Worm (Caenorhabditis elegans) whole organism, L3 larva: Measurements from ENCODE around the gene T01H3.5.

Source experiments
- R02D3.7 ChIP-seq: fragments of 150-350 bp; optimal IDR thresholded peaks from 2 replicates; lab custom pipeline; 2014; ENCODE audit warnings: missing biosample characterization, missing genetic modification characterization
- ZK546.5 ChIP-seq: sonication (generic microtip); optimal IDR thresholded peaks from 2 replicates; lab custom pipeline; 2017; ENCODE audit warnings: missing biosample characterization, missing genetic modification characterization
- ama-1 ChIP-seq: fragments of 150-350 bp; optimal IDR thresholded peaks from 2 replicates; lab custom pipeline; 2018
- ceh-16 ChIP-seq: sonication (generic microtip); optimal IDR thresholded peaks from 2 replicates; lab custom pipeline; 2017; ENCODE audit warnings: missing biosample characterization, missing genetic modification characterization
- ceh-82 ChIP-seq: fragments of 150-350 bp; optimal IDR thresholded peaks from 2 replicates; lab custom pipeline; 2014; ENCODE audit warnings: missing biosample characterization, missing genetic modification characterization
- elt-2 ChIP-seq: sonication (generic microtip); optimal IDR thresholded peaks from 2 replicates; lab custom pipeline; 2016; ENCODE audit warnings: missing genetic modification reagents, mild to moderate bottlenecking, missing genetic modification characterization, missing compliant biosample characterization
- elt-3 ChIP-seq, 3 experiments: fragments of 150-350 bp in 1 of 3; sonication (generic microtip) in 2 of 3; optimal IDR thresholded peaks; 2 replicates in 2 of 3; 4 replicates in 1 of 3; lab custom pipeline; 2014 to 2017; ENCODE audit warnings: missing biosample characterization in 3 of 3, missing genetic modification characterization in 3 of 3
- eor-1 ChIP-seq, 2 experiments: fragments of 150-350 bp; optimal IDR thresholded peaks; 2 replicates each; lab custom pipeline; 2014 to 2018; ENCODE audit warnings: missing biosample characterization in 2 of 2, missing genetic modification characterization in 2 of 2
- fkh-10 ChIP-seq: sonication (generic microtip); optimal IDR thresholded peaks from 2 replicates; lab custom pipeline; 2017; ENCODE audit warnings: missing biosample characterization, missing genetic modification reagents, missing genetic modification characterization
- fkh-2 ChIP-seq: fragments of 150-350 bp; optimal IDR thresholded peaks from 2 replicates; lab custom pipeline; 2014; ENCODE audit warnings: missing biosample characterization, missing genetic modification reagents, missing genetic modification characterization
- fos-1 ChIP-seq: fragments of 150-350 bp; optimal IDR thresholded peaks from 2 replicates; lab custom pipeline; 2014; ENCODE audit warnings: missing biosample characterization, missing genetic modification characterization
- hmg-11 ChIP-seq: sonication (generic microtip); optimal IDR thresholded peaks from 2 replicates; lab custom pipeline; 2016; ENCODE audit warnings: missing genetic modification characterization, missing compliant biosample characterization
- jun-1 ChIP-seq: fragments of 150-350 bp; optimal IDR thresholded peaks from 2 replicates; lab custom pipeline; 2014; ENCODE audit warnings: missing biosample characterization, missing genetic modification reagents, missing genetic modification characterization
- lin-39 ChIP-seq: fragments of 150-350 bp; optimal IDR thresholded peaks from 2 replicates; lab custom pipeline; 2018; ENCODE audit warnings: missing biosample characterization, missing genetic modification reagents, missing genetic modification characterization
- lsy-12 ChIP-seq: sonication (generic microtip); optimal IDR thresholded peaks from 2 replicates; lab custom pipeline; 2016; ENCODE audit warnings: mild to moderate bottlenecking, missing genetic modification characterization, missing compliant biosample characterization
- mml-1 ChIP-seq: fragments of 150-350 bp; sonication (generic microtip); optimal IDR thresholded peaks from 3 replicates; lab custom pipeline; 2014; ENCODE audit warnings: missing biosample characterization, missing genetic modification characterization
- nfya-1 ChIP-seq: sonication (generic microtip); optimal IDR thresholded peaks from 2 replicates; lab custom pipeline; 2017; ENCODE audit warnings: missing genetic modification characterization, mild to moderate bottlenecking, missing compliant biosample characterization, antibody characterized with exemption, moderate library complexity; ENCODE audit not compliant: insufficient read depth
- nhr-11 ChIP-seq: fragments of 150-350 bp; optimal IDR thresholded peaks from 2 replicates; lab custom pipeline; 2014; ENCODE audit warnings: missing biosample characterization, missing genetic modification characterization
- nhr-28 ChIP-seq: fragments of 150-350 bp; optimal IDR thresholded peaks from 2 replicates; lab custom pipeline; 2014; ENCODE audit warnings: missing biosample characterization, missing genetic modification characterization
- nhr-77 ChIP-seq: fragments of 150-350 bp; optimal IDR thresholded peaks from 2 replicates; lab custom pipeline; 2014; ENCODE audit warnings: missing biosample characterization, missing genetic modification characterization
- pha-4 ChIP-seq: fragments of 150-350 bp; optimal IDR thresholded peaks from 2 replicates; lab custom pipeline; 2014; ENCODE audit warnings: missing biosample characterization, missing genetic modification reagents, missing genetic modification characterization
- pqm-1 ChIP-seq: fragments of 150-350 bp; optimal IDR thresholded peaks from 2 replicates; lab custom pipeline; 2017; ENCODE audit warnings: missing biosample characterization, missing genetic modification characterization, inconsistent platforms
- sea-2 ChIP-seq: fragments of 150-350 bp; sonication (generic microtip); optimal IDR thresholded peaks from 4 replicates; lab custom pipeline; 2014; ENCODE audit warnings: missing biosample characterization, missing genetic modification reagents, missing genetic modification characterization
- skn-1 ChIP-seq: fragments of 150-350 bp; optimal IDR thresholded peaks from 2 replicates; lab custom pipeline; 2014; ENCODE audit warnings: missing biosample characterization, missing genetic modification characterization
- snpc-4 ChIP-seq: fragments of 150-350 bp; optimal IDR thresholded peaks from 2 replicates; lab custom pipeline; 2014; ENCODE audit warnings: missing biosample characterization, missing genetic modification characterization
- tbx-2 ChIP-seq: sonication (generic microtip); optimal IDR thresholded peaks from 2 replicates; lab custom pipeline; 2016; ENCODE audit warnings: mild to moderate bottlenecking, missing genetic modification characterization, missing compliant biosample characterization
- unc-39 ChIP-seq: sonication (generic microtip); optimal IDR thresholded peaks from 4 replicates; lab custom pipeline; 2017; ENCODE audit warnings: missing biosample characterization, missing genetic modification characterization
- ztf-11 ChIP-seq: fragments of 150-350 bp; optimal IDR thresholded peaks from 2 replicates; lab custom pipeline; 2014; ENCODE audit warnings: missing biosample characterization, missing genetic modification characterization

Gene T01H3.5

DNA sequence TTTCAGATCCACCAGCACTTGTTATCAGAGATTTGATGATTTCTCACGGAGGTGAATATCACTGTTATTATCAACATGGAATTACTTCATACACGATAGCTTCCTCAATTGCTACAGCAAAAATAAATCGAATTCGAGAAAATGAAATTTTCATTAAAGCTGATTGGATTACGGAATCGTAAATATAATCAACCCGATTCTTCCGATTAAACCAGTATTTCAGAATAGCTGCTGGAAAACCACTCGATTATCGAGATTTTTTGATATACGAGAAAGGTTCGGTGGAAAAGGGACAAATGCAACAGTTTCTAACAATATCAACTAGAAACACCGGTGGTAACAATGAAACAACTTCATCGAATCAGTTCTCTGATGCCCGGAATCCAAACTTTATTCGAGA lies 22.6 kb downstream of the T01H3.5 start:
- TF ChIP-seq ceh-16 (tag; lab: Kevin White, UChicago) (no peak), elt-3 (tag; optimal IDR thresholded peaks at IDR 0.05; lab: Kevin White, UChicago) (no peak), jun-1 (tag; lab: Kevin White, UChicago) (no peak), mml-1 (tag; lab: Kevin White, UChicago) (no peak), fkh-2 (tag; lab: Kevin White, UChicago) (no peak), eor-1 (tag; optimal IDR thresholded peaks at IDR 0.05; lab: Kevin White, UChicago) (no peak), skn-1 (no peak), unc-39 (tag; lab: Kevin White, UChicago) (no peak), ztf-11 (tag; lab: Kevin White, UChicago) (no peak), lsy-12 (tag; lab: Kevin White, UChicago) (no peak), R02D3.7 (tag; lab: Kevin White, UChicago) (no peak), pha-4 (no peak), nhr-77 (tag; lab: Kevin White, UChicago) (no peak), tbx-2 (tag; lab: Kevin White, UChicago) (no peak), hmg-11 (tag; lab: Kevin White, UChicago) (no peak), ZK546.5 (tag; lab: Kevin White, UChicago) (no peak), sea-2 (GFP tag; lab: Kevin White, UChicago) (no peak)

DNA sequence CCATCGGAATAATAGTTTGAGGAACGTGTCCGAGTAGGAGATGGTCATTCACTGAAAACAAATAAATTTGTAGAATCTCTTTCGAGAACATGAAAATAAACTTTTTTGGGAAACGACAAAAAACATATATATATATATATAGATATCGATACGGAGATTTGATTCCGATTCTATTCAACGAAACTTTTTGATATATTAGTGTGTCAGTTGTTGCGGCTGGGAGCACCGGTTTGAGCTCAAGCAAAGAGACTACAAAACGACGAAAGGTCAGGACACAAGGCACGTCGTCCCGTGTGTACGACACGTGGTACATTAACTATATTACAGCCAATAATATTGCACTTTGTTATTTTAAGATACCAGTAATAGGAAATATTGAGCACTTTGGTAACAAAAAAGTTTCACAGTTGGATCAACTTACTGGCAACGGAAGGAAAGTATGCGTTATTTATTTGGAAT lies 28.2 kb downstream of the T01H3.5 start, which contains the start of gene best-23:
TSS of gene best-23 (minus strand) at position 51 of the 459 bp plus-strand sequence.
- TF ChIP-seq nfya-1 (tag; lab: Kevin White, UChicago), result peak; percentile 9
- no peak for TF ChIP-seq ama-1

- TF ChIP-seq lsy-12 (tag; lab: Kevin White, UChicago), result no peak
- no peak for TF ChIP-seq pqm-1 (tag; lab: Kevin White, UChicago)
- no peak for TF ChIP-seq snpc-4 (tag; lab: Kevin White, UChicago)
- TF ChIP-seq elt-2, result no peak
- TF ChIP-seq lin-39 (tag; lab: Kevin White, UChicago), result no peak
- TF ChIP-seq, all 47 proteins: peak for 0
Observed at ce11 chrII:7911015-7911414, 31.6 kb downstream of the T01H3.5 start, which contains the start of gene ZK675.4. ZK675.4 (plus strand) TSS chrII:7911315.

ce11 chrII:7920178-7920577 lies 40.8 kb downstream of the T01H3.5 start:
- TF ChIP-seq fkh-10 (GFP tag; lab: Kevin White, UChicago), result peak; percentile 93
- no peak for TF ChIP-seq ceh-82 (tag; lab: Kevin White, UChicago)

DNA sequence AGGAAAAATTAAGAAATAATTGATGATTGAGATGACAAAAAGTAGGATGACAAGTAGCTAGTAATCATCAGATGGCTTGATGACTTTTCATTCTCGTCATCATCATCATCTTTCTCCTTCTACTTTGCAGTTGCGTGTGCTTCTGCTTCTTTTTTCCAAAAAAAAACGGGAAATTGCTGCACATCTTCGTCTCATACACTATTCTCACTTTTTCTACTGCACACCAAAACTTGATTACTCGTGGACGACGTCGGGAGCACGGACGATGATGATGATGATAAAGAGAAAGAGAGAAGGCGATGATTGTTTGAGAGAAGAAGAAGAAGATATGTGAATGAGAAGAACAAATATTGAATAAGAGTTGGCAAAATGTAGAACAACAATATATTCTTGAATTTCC lies 41.7 kb downstream of the T01H3.5 start:
- no peak for TF ChIP-seq nhr-77 (tag; lab: Kevin White, UChicago)
- no peak for TF ChIP-seq fkh-2 (tag; lab: Kevin White, UChicago)
- no peak for TF ChIP-seq elt-2
- TF ChIP-seq nfya-1 (tag; lab: Kevin White, UChicago), result no peak
- peak; percentile 76 for TF ChIP-seq fkh-10 (GFP tag; lab: Kevin White, UChicago)
- TF ChIP-seq pqm-1 (tag; lab: Kevin White, UChicago), result no peak

DNA sequence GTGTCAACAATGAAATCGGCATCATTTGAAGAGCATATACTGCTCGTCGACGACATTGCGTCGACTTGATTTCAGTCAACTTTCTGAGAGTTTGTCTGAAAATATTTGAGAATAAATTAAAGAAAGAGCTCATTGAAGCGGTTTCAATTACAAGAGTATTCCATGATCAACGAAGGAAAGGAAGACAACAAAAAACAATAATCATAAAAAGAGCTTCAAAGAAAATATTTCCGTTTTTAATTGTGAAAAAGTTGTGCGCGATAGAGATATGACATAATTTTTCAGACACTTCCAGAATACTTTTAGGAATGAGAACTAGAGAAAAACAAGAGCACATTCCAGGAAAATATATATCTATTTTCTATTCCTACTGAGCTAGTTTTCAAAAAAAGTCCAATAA lies 49.2 kb downstream of the T01H3.5 start, which contains the start of gene spv-1:
TSS of gene spv-1 (minus strand) at position 101 of the 400 bp plus-strand sequence.
- TF ChIP-seq jun-1 (tag; lab: Kevin White, UChicago) (no peak), fos-1 (no peak), ztf-11 (tag; lab: Kevin White, UChicago) (no peak), lin-39 (tag; lab: Kevin White, UChicago) (no peak), nhr-11 (tag; lab: Kevin White, UChicago) (no peak), fkh-10 (GFP tag; lab: Kevin White, UChicago) (no peak), ceh-16 (tag; lab: Kevin White, UChicago) (no peak), skn-1 (no peak), nhr-28 (tag; lab: Kevin White, UChicago) (no peak)
